Worm (Caenorhabditis elegans) whole organism, early embryonic: ENCODE results near the gene ttr-59.

Source experiments
- B0310.2 ChIP-seq: sonication (generic microtip); optimal IDR thresholded peaks from 2 replicates; lab custom pipeline; 2016; ENCODE audit warnings: mild to moderate bottlenecking, missing genetic modification characterization, missing compliant biosample characterization
- aly-1 ChIP-seq: sonication (generic microtip); optimal IDR thresholded peaks from 2 replicates; lab custom pipeline; 2016; ENCODE audit warnings: missing genetic modification characterization, missing compliant biosample characterization
- ceh-13 ChIP-seq: fragments of 200-800 bp; sonication (Bioruptor generic); optimal IDR thresholded peaks from 2 replicates; lab custom pipeline; 2018; ENCODE audit warnings: mild to moderate bottlenecking, missing genetic modification characterization, missing compliant biosample characterization
- hmg-4 ChIP-seq: fragments of 200-800 bp; sonication (Bioruptor generic); optimal IDR thresholded peaks from 2 replicates; lab custom pipeline; 2018; ENCODE audit warnings: mild to moderate bottlenecking, missing genetic modification characterization, missing compliant biosample characterization
- tbx-11 ChIP-seq: fragments of 200-800 bp; sonication (Bioruptor generic); IDR thresholded peaks from 2 replicates; pipeline ENCODE4 v1.3.6; 2022; ENCODE audit warnings: missing genetic modification characterization, missing compliant biosample characterization
- tra-4 ChIP-seq: sonication (generic microtip); optimal IDR thresholded peaks from 2 replicates; lab custom pipeline; 2017; ENCODE audit warnings: missing genetic modification characterization, missing compliant biosample characterization

DNA sequence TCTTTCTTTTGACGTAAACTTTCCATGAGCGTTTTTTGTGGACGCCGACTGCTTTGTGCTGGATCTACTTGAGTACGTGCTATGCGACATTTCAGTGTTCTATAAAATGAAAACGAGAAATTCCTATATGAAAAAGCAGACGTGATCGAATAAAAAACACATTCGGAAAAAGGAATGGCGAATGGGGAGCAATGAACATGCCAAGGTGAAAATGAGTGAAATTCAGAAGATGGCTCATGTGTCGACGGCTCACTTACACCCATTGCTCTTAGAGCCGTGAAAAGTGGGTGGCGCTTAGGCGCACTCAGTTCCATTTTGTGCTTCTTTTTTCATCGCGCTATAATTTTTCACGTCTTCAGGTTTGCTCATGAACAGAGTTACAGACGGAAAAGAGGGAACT lies 31.0 kb upstream of the ttr-59 start, which contains the start of gene K03A1.4:
- TF ChIP-seq aly-1 = no peak
- no peak for TF ChIP-seq B0310.2 (tag; lab: Kevin White, UChicago)
- no peak for TF ChIP-seq tra-4
- TF ChIP-seq hmg-4 = no peak
- no peak for TF ChIP-seq ceh-13 (GFP tag; lab: Kevin White, UChicago)
- TF ChIP-seq tbx-11 (GFP tag; lab: Robert Waterston, UW) = no peak
